Fruit fly (Drosophila melanogaster): ENCODE data around the gene CG43050.
A peak's percentile ranks its signal among the peaks of the same experiment; 100 is the strongest.

Gene CG43050

dm6 chr2L:13164994-13165801 lies 46.1 kb downstream of the CG43050 start, which contains the start of gene Sirt1 (continued):
- TF ChIP-seq Mrtf (GFP tag; IDR thresholded peaks at IDR 0.05), result peak; percentile 66
- TF ChIP-seq Optix (GFP tag; IDR thresholded peaks at IDR 0.05), result no peak

DNA sequence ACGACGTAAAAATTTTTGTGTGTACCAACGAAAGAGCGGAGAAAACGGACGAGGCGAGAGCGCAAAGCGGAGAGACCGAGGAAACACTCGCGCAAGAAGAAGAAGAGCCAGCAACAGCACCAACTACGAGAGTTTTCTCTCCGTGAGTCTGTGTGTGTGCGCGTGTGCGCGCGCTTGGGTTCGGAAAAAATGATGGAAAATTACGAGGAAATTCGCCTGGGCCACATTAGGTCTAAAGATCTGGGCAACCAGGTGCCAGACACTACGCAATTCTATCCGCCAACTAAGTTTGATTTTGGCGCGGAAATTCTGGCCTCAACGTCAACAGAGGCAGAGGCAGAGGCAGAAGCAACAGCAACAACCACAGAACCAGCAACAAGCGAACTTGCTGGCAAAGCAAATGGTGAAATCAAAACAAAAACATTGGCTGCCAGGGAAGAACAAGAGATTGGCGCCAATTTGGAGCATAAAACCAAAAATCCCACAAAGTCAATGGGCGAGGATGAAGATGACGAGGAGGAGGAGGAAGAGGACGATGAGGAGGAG lies 46.8 kb downstream of the CG43050 start, which contains the start of gene DnaJ-H:
Gene DnaJ-H (minus strand): TSS at position 271 of the 546 bp plus-strand sequence.
- TF ChIP-seq mam (GFP tag; optimal IDR thresholded peaks at IDR 0.05) (no peak), E2f1 (GFP tag; IDR thresholded peaks at IDR 0.05) (peak; percentile 21; the same call in 1 of the 2 replicates), exex (tag; optimal IDR thresholded peaks at IDR 0.05) (no peak), wdn (GFP tag; IDR thresholded peaks at IDR 0.05) (no peak), CG1529 (GFP tag; optimal IDR thresholded peaks at IDR 0.05) (no peak), ftz-f1 (GFP tag; optimal IDR thresholded peaks at IDR 0.05) (no peak), gem (tag; optimal IDR thresholded peaks at IDR 0.05) (no peak), CG6254 (GFP tag; optimal IDR thresholded peaks at IDR 0.05) (no peak), CG7556 (GFP tag; optimal IDR thresholded peaks at IDR 0.05) (no peak), B-H1 (GFP tag; IDR thresholded peaks at IDR 0.05) (no peak; the same call in 2 of the 3 replicates), Lim3 (GFP tag; IDR thresholded peaks at IDR 0.05) (no peak), tgo (GFP tag; IDR thresholded peaks at IDR 0.05) (no peak), Hand (GFP tag; optimal IDR thresholded peaks at IDR 0.05) (no peak), sisA (GFP tag; IDR thresholded peaks at IDR 0.05) (no peak), CG10959 (GFP tag; IDR thresholded peaks at IDR 0.05) (no peak), stc (GFP tag; IDR thresholded peaks at IDR 0.05) (no peak), CG10274 (GFP tag; optimal IDR thresholded peaks at IDR 0.05) (no peak), bigmax (GFP tag; optimal IDR thresholded peaks at IDR 0.05) (no peak), lbe (GFP tag; optimal IDR thresholded peaks at IDR 0.05) (no peak), CG34376 (GFP tag; optimal IDR thresholded peaks at IDR 0.05) (peak; percentile 10), CG1602 (GFP tag; optimal IDR thresholded peaks at IDR 0.05) (no peak), CG7372 (GFP tag; IDR thresholded peaks at IDR 0.05) (no peak), CG13123 (GFP tag; optimal IDR thresholded peaks at IDR 0.05) (no peak), Dp (GFP tag; optimal IDR thresholded peaks at IDR 0.05) (peak; percentile 47), CG12155 (GFP tag; optimal IDR thresholded peaks at IDR 0.05) (no peak), bsh (GFP tag; optimal IDR thresholded peaks at IDR 0.05) (no peak), HHEX (GFP tag; optimal IDR thresholded peaks at IDR 0.05) (no peak), Dref (GFP tag; IDR thresholded peaks at IDR 0.05) (no peak), unc-4 (GFP tag; IDR thresholded peaks at IDR 0.05; ENCODE audit: partially characterized antibody) (0 out of 2 replicates have a peak, but pooled peaks have one; percentile 32), pita (GFP tag; optimal IDR thresholded peaks at IDR 0.05) (no peak), CG18764 (GFP tag; optimal IDR thresholded peaks at IDR 0.05) (no peak), CG9797 (GFP tag; optimal IDR thresholded peaks at IDR 0.05) (no peak), nmo (GFP tag; optimal IDR thresholded peaks at IDR 0.05) (no peak), CG4820 (GFP tag; optimal IDR thresholded peaks at IDR 0.05) (no peak), dan (GFP tag; IDR thresholded peaks at IDR 0.05) (no peak), fru (optimal IDR thresholded peaks at IDR 0.05) (no peak), luna (GFP tag; optimal IDR thresholded peaks at IDR 0.05) (no peak), lola (GFP tag; optimal IDR thresholded peaks at IDR 0.05) (no peak), Sin3A (optimal IDR thresholded peaks at IDR 0.05) (peak; percentile 37), CG17359 (tag; optimal IDR thresholded peaks at IDR 0.05) (no peak), CG34224 (GFP tag; IDR thresholded peaks at IDR 0.05; ENCODE audit: partially characterized antibody) (no peak), Bgb (GFP tag; IDR thresholded peaks at IDR 0.05; ENCODE audit: partially characterized antibody) (no peak), pb (GFP tag; optimal IDR thresholded peaks at IDR 0.05) (no peak), CG18011 (GFP tag; optimal IDR thresholded peaks at IDR 0.05) (no peak), pnt (GFP tag; optimal IDR thresholded peaks at IDR 0.05) (no peak), dmrt99B (tag; optimal IDR thresholded peaks at IDR 0.05) (no peak)

Data from whole organism, embryonic.